Worm (Caenorhabditis elegans) whole organism, mixed stage, embryonic: ENCODE data around the gene F38A1.6.

Source experiments
- M03D4.4 ChIP-seq: sonication (generic microtip); optimal IDR thresholded peaks from 2 replicates; lab custom pipeline; 2017; ENCODE audit warnings: mild to moderate bottlenecking, missing genetic modification characterization, missing compliant biosample characterization
- bed-3 ChIP-seq: fragments of 200-800 bp; sonication (Bioruptor generic); optimal IDR thresholded peaks from 3 replicates; lab custom pipeline; 2018; ENCODE audit warnings: mild to moderate bottlenecking, missing genetic modification characterization, moderate library complexity, missing compliant biosample characterization
- ceh-39 ChIP-seq: fragments of 150-350 bp; optimal IDR thresholded peaks from 2 replicates; lab custom pipeline; 2014; ENCODE audit warnings: missing biosample characterization, missing genetic modification characterization
- ceh-43 ChIP-seq: fragments of 200-800 bp; sonication (Bioruptor generic); optimal IDR thresholded peaks from 2 replicates; lab custom pipeline; 2018; ENCODE audit warnings: mild to moderate bottlenecking, missing genetic modification characterization, moderate library complexity, missing compliant biosample characterization
- ceh-83 ChIP-seq: fragments of 200-800 bp; sonication (Bioruptor generic); optimal IDR thresholded peaks from 2 replicates; lab custom pipeline; 2018; ENCODE audit warnings: mild to moderate bottlenecking, missing genetic modification characterization, missing compliant biosample characterization
- ces-1 ChIP-seq: fragments of 150-350 bp; optimal IDR thresholded peaks from 2 replicates; lab custom pipeline; 2014; ENCODE audit warnings: missing biosample characterization, missing genetic modification reagents, missing genetic modification characterization
- drap-1 ChIP-seq: fragments of 200-800 bp; sonication (Bioruptor generic); optimal IDR thresholded peaks from 3 replicates; lab custom pipeline; 2018; ENCODE audit warnings: mild to moderate bottlenecking, missing genetic modification characterization, missing compliant biosample characterization
- elt-1 ChIP-seq: sonication (generic microtip); optimal IDR thresholded peaks from 2 replicates; lab custom pipeline; 2017; ENCODE audit warnings: missing genetic modification characterization, mild to moderate bottlenecking, missing compliant biosample characterization, antibody characterized with exemption, moderate library complexity, borderline replicate concordance; ENCODE audit not compliant: insufficient read depth
- flh-1 ChIP-seq: fragments of 200-800 bp; sonication (Bioruptor generic); optimal IDR thresholded peaks from 2 replicates; lab custom pipeline; 2018; ENCODE audit warnings: mild to moderate bottlenecking, missing genetic modification characterization, moderate library complexity, missing compliant biosample characterization
- ham-2 ChIP-seq: fragments of 200-800 bp; sonication (Bioruptor generic); optimal IDR thresholded peaks from 2 replicates; lab custom pipeline; 2018; ENCODE audit warnings: mild to moderate bottlenecking, missing genetic modification characterization, missing compliant biosample characterization
- hlh-1 ChIP-seq: fragments of 150-350 bp; optimal IDR thresholded peaks from 2 replicates; lab custom pipeline; 2014; ENCODE audit warnings: missing biosample characterization, missing genetic modification reagents, missing genetic modification characterization
- lin-13 ChIP-seq: fragments of 150-350 bp; optimal IDR thresholded peaks from 2 replicates; lab custom pipeline; 2014; ENCODE audit warnings: missing biosample characterization, missing genetic modification characterization
- lin-32 ChIP-seq: fragments of 200-800 bp; sonication (Bioruptor generic); optimal IDR thresholded peaks from 2 replicates; lab custom pipeline; 2018; ENCODE audit warnings: mild to moderate bottlenecking, missing genetic modification characterization, missing compliant biosample characterization
- lsy-2 ChIP-seq: fragments of 150-350 bp; optimal IDR thresholded peaks from 2 replicates; lab custom pipeline; 2014; ENCODE audit warnings: missing biosample characterization, missing genetic modification characterization
- mab-5 ChIP-seq: fragments of 150-350 bp; optimal IDR thresholded peaks from 2 replicates; lab custom pipeline; 2014; ENCODE audit warnings: missing biosample characterization, missing genetic modification characterization
- mep-1 ChIP-seq: fragments of 150-350 bp; optimal IDR thresholded peaks from 2 replicates; lab custom pipeline; 2017; ENCODE audit warnings: missing biosample characterization, missing genetic modification reagents, missing genetic modification characterization, inconsistent platforms
- mls-2 ChIP-seq: sonication (generic microtip); optimal IDR thresholded peaks from 2 replicates; lab custom pipeline; 2016; ENCODE audit warnings: mild to moderate bottlenecking, missing genetic modification characterization, moderate library complexity, missing compliant biosample characterization
- nhr-12 ChIP-seq: fragments of 150-350 bp; optimal IDR thresholded peaks from 2 replicates; lab custom pipeline; 2014; ENCODE audit warnings: missing biosample characterization, missing genetic modification characterization
- nhr-2 ChIP-seq: fragments of 150-350 bp; optimal IDR thresholded peaks from 2 replicates; lab custom pipeline; 2014; ENCODE audit warnings: missing biosample characterization, missing genetic modification characterization
- nhr-237 ChIP-seq: fragments of 150-350 bp; optimal IDR thresholded peaks from 2 replicates; lab custom pipeline; 2014; ENCODE audit warnings: missing biosample characterization, missing genetic modification characterization
- nhr-76 ChIP-seq: sonication (generic microtip); optimal IDR thresholded peaks from 2 replicates; lab custom pipeline; 2017; ENCODE audit warnings: missing biosample characterization, missing genetic modification characterization
- pha-4 ChIP-seq: fragments of 150-350 bp; optimal IDR thresholded peaks from 2 replicates; lab custom pipeline; 2018; ENCODE audit warnings: missing biosample characterization, missing genetic modification reagents, missing genetic modification characterization
- sem-2 ChIP-seq: fragments of 200-800 bp; sonication (Bioruptor generic); optimal IDR thresholded peaks from 2 replicates; lab custom pipeline; 2018; ENCODE audit warnings: mild to moderate bottlenecking, missing genetic modification characterization, missing compliant biosample characterization
- sptf-1 ChIP-seq: sonication (generic microtip); optimal IDR thresholded peaks from 2 replicates; lab custom pipeline; 2017; ENCODE audit warnings: mild to moderate bottlenecking, missing genetic modification characterization, moderate library complexity, missing compliant biosample characterization
- tbx-8 ChIP-seq: fragments of 200-800 bp; sonication (Bioruptor generic); optimal IDR thresholded peaks from 2 replicates; lab custom pipeline; 2018; ENCODE audit warnings: mild to moderate bottlenecking, missing genetic modification characterization, moderate library complexity, missing compliant biosample characterization
- unc-120 ChIP-seq: sonication (generic microtip); optimal IDR thresholded peaks from 2 replicates; lab custom pipeline; 2017; ENCODE audit warnings: missing genetic modification characterization, missing compliant biosample characterization; ENCODE audit not compliant: poor library complexity, severe bottlenecking
- unc-39 ChIP-seq: fragments of 150-350 bp; optimal IDR thresholded peaks from 2 replicates; lab custom pipeline; 2014; ENCODE audit warnings: missing biosample characterization, missing genetic modification characterization
- unc-62 ChIP-seq: fragments of 150-350 bp; optimal IDR thresholded peaks from 2 replicates; lab custom pipeline; 2014; ENCODE audit warnings: missing biosample characterization, missing genetic modification reagents, missing genetic modification characterization
- ztf-11 ChIP-seq: fragments of 150-350 bp; optimal IDR thresholded peaks from 2 replicates; lab custom pipeline; 2014; ENCODE audit warnings: missing biosample characterization, missing genetic modification characterization

F38A1.6 gene

DNA sequence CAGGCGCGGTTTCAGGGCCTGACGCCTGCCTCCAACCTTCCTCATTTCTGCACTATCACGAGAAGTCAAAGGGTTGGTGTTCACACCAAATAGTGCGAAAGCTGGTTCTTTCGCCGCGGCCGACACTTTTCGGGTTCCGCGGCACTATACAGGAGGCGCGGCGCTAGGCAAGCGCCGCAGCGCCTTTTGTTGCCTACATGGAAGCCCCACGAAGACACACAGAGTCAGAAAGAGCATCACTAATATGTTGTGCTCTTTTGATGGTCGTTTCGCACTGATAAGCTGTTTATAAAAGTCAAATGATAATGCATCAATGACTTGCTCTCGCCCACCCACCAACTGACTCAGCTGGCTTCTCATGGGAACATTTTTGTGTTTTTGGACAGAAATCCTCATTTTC lies 39.8 kb upstream of the F38A1.6 start:
- TF ChIP-seq tbx-8 (GFP tag; lab: Kevin White, UChicago) = no peak
- no peak for TF ChIP-seq hlh-1 (tag; lab: Kevin White, UChicago)
- TF ChIP-seq flh-1 = no peak
- no peak for TF ChIP-seq ztf-11
- TF ChIP-seq unc-120 (tag; lab: Kevin White, UChicago) = no peak
- TF ChIP-seq nhr-76 (tag; lab: Kevin White, UChicago) = no peak
- TF ChIP-seq ceh-39 (tag; lab: Kevin White, UChicago) = no peak
- no peak for TF ChIP-seq mab-5 (tag; lab: Kevin White, UChicago)
- no peak for TF ChIP-seq ces-1 (GFP tag; lab: Kevin White, UChicago)
- TF ChIP-seq mls-2 = no peak
- no peak for TF ChIP-seq sptf-1
- TF ChIP-seq lin-32 (GFP tag; lab: Kevin White, UChicago) = no peak
- TF ChIP-seq M03D4.4 (tag; lab: Kevin White, UChicago) = no peak
- TF ChIP-seq lsy-2 (tag; lab: Kevin White, UChicago) = no peak
- TF ChIP-seq unc-39 = no peak
- no peak for TF ChIP-seq nhr-237 (tag; lab: Kevin White, UChicago)
- TF ChIP-seq ceh-83 (GFP tag; lab: Kevin White, UChicago) = no peak
- TF ChIP-seq mep-1 = no peak
- TF ChIP-seq lin-13 (tag; lab: Kevin White, UChicago) = no peak
- TF ChIP-seq elt-1 (tag; lab: Kevin White, UChicago) = no peak
- TF ChIP-seq, all 35 proteins: peak for 0

DNA sequence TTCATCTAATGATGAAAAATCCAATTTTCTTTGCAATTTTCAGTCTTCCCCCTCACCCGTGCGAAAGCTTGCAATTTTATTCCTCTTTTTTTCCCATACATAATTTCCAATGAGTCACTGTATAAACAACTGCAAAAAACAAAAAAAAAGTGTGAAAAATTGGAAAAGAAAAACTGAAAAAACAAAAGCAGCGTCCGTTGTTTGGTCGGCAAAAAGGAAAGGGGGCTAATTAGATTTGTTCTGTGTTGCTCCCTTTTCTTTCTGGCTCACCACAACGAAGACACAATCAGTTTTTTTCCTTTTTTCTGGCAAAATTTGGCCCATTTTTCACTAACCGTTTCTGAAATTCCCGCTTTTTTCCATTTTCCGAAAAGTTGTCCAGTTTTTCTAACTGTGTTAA lies 39.3 kb upstream of the F38A1.6 start:
- peak; percentile 88 for TF ChIP-seq ces-1 (GFP tag; lab: Kevin White, UChicago)
- no peak for TF ChIP-seq tbx-8 (GFP tag; lab: Kevin White, UChicago)

DNA sequence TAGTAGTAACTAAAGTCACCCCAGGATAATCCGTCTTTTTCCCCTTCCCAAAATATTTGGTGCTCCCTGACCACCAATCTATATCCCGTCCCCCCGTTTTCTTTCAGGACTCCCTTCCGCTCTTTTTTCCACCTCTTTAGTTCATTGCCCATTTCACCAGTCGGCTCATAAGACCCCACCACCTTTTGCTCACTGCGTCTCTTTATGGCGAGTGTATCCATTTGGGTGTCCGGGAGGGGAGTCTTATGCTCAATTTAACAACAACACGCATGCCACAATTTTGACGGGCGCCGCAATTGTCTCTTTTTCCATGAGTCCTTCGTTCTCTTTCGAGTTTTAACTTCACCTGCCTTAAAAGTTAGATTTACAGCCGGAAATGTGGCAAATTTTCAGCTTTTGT lies 38.5 kb upstream of the F38A1.6 start:
- TF ChIP-seq ces-1 (GFP tag; lab: Kevin White, UChicago) = peak; percentile 65
- TF ChIP-seq ceh-39 (tag; lab: Kevin White, UChicago) = no peak

DNA sequence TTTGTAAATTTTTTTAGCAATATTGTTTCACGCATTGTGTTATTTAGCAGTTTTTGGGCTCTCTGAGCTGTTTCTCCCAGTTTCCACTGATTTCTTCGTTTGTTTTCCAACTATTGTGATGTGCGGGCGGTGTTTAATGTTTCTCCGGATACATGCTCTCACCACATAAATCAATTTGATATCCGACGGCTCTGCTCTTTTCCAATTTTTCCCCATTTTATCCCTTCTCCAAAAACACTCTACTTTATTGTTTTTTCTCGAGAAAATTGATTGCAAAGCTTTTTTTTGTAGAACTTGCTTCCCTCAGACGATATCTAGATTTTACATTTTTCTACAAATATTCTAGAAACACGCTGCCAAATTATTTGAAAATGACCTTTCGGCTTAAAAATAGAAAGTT lies 36.1 kb upstream of the F38A1.6 start:
- TF ChIP-seq unc-39 = no peak
- no peak for TF ChIP-seq flh-1
- TF ChIP-seq nhr-12 (tag; lab: Kevin White, UChicago) = no peak
- TF ChIP-seq drap-1 (GFP tag; lab: Kevin White, UChicago) = no peak
- TF ChIP-seq ceh-83 (GFP tag; lab: Kevin White, UChicago) = no peak
- TF ChIP-seq mab-5 (tag; lab: Kevin White, UChicago) = no peak
- no peak for TF ChIP-seq nhr-2 (tag; lab: Kevin White, UChicago)
- no peak for TF ChIP-seq mep-1
- no peak for TF ChIP-seq unc-62 (GFP tag; lab: Kevin White, UChicago)
- TF ChIP-seq pha-4 = no peak
- TF ChIP-seq bed-3 (GFP tag; lab: Kevin White, UChicago) = no peak
- no peak for TF ChIP-seq unc-120 (tag; lab: Kevin White, UChicago)
- TF ChIP-seq ham-2 = no peak

DNA sequence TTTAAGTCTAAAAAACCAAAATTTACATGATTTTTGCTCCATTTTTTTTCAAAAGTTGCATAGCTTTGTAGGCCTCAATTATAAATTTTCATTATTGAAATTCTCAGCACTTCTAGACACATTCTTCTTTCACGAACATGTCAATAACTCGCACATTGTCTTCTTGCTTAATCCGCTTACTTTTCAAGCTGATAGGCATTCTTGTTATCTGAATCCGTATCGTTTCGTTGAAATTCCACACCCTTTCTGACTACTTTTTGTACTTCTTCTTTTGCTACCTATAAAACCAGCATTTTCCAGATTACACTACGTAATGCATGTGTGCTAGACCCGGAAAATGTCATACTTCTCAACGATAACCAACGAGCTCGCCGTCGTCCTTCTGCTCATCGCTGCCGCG lies 35.4 kb upstream of the F38A1.6 start, which contains the start of gene W09G12.9:
Gene W09G12.9, plus strand, starts transcription at position 301 of the 400 bp plus-strand sequence.
- TF ChIP-seq ceh-39 (tag; lab: Kevin White, UChicago) (no peak), lin-32 (GFP tag; lab: Kevin White, UChicago) (no peak), bed-3 (GFP tag; lab: Kevin White, UChicago) (no peak), ceh-43 (GFP tag; lab: Kevin White, UChicago) (no peak), sem-2 (GFP tag; lab: Kevin White, UChicago) (no peak)

DNA sequence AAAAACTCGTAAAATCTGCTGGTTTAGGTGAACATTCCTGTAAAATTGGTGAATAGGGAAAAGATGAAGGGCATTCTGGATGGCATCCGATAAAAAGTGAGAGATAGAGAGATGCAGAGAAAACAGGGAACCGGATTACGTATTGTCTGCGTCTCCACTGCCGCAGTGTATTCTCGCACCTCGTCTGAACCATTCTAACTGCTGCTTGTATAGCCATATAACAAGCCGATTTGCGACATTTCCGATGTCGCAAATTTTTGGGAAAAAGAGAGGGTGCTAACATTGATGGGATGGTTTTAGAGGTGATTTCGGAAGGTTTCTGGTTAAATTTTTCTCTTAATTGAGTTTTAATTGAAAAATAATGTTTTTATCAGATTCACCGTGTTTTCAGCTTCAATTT lies 30.5 kb upstream of the F38A1.6 start, which contains the start of gene W09G12.10:
Gene W09G12.10, minus strand, starts transcription at position 121 of the 400 bp plus-strand sequence.
- TF ChIP-seq ces-1 (GFP tag; lab: Kevin White, UChicago) (peak; percentile 19), nhr-12 (tag; lab: Kevin White, UChicago) (no peak), ham-2 (peak; percentile 73)
